Worm (Caenorhabditis elegans) whole organism, mixed stage, embryonic: ENCODE data around the gene F22E5.1.

Experiments
- ham-2 ChIP-seq: fragments of 200-800 bp; sonication (Bioruptor generic); optimal IDR thresholded peaks from 2 replicates; lab custom pipeline; 2018; ENCODE audit warnings: mild to moderate bottlenecking, missing genetic modification characterization, missing compliant biosample characterization
- hlh-1 ChIP-seq: fragments of 150-350 bp; optimal IDR thresholded peaks from 2 replicates; lab custom pipeline; 2014; ENCODE audit warnings: missing biosample characterization, missing genetic modification reagents, missing genetic modification characterization

ce11 chrII:2638062-2638461 lies 35.5 kb upstream of the F22E5.1 start, which contains the start of gene F22E5.9:
- TF ChIP-seq hlh-1: no peak
- no peak for TF ChIP-seq ham-2 (GFP tag; lab: Kevin White, UChicago)
